Worm (Caenorhabditis elegans): ENCODE data around the gene srw-66.

- TF ChIP-seq dmd-4 (tag; optimal IDR thresholded peaks at IDR 0.05) (no peak), aly-2 (tag; optimal IDR thresholded peaks at IDR 0.05) (no peak), unc-55 (GFP tag; optimal IDR thresholded peaks at IDR 0.05) (no peak), nhr-21 (tag; optimal IDR thresholded peaks at IDR 0.05) (no peak), skn-1 (tag; optimal IDR thresholded peaks at IDR 0.05) (no peak), egl-27 (tag; optimal IDR thresholded peaks at IDR 0.05) (no peak), ztf-11 (tag; optimal IDR thresholded peaks at IDR 0.05) (no peak), ama-1 (optimal IDR thresholded peaks at IDR 0.05) (no peak)
These were observed 21.4 kb upstream of the srw-66 start, which contains the start of gene srz-64 for ce11 chrII:1293157-1293556.
